Worm (Caenorhabditis elegans) whole organism, midembryonic: Measurements from ENCODE around the gene T19H12.12.

Experiments used
- T22C8.4 ChIP-seq: fragments of 200-800 bp; sonication (Bioruptor generic); IDR thresholded peaks from 2 replicates; pipeline ENCODE4 v1.3.6; 2022; ENCODE audit warnings: missing genetic modification characterization, missing compliant biosample characterization
- cog-1 ChIP-seq: sonication (generic microtip); optimal IDR thresholded peaks from 2 replicates; lab custom pipeline; 2016; ENCODE audit warnings: missing genetic modification characterization, missing compliant biosample characterization
- flt-1 ChIP-seq: fragments of 200-800 bp; sonication (Bioruptor generic); IDR thresholded peaks from 2 replicates; pipeline ENCODE4 v1.3.6; 2022; ENCODE audit warnings: missing genetic modification characterization, missing compliant biosample characterization
- med-1 ChIP-seq: sonication (generic microtip); optimal IDR thresholded peaks from 2 replicates; lab custom pipeline; 2017; ENCODE audit warnings: missing genetic modification characterization, mild to moderate bottlenecking, missing compliant biosample characterization, antibody characterized with exemption, missing genetic modification reagents; ENCODE audit not compliant: insufficient read depth
- ref-1 ChIP-seq: fragments of 200-800 bp; sonication (Bioruptor generic); conservative IDR thresholded peaks from 2 replicates; pipeline ENCODE4 v1.3.6; 2022; ENCODE audit warnings: missing genetic modification reagents, missing genetic modification characterization, missing compliant biosample characterization

DNA sequence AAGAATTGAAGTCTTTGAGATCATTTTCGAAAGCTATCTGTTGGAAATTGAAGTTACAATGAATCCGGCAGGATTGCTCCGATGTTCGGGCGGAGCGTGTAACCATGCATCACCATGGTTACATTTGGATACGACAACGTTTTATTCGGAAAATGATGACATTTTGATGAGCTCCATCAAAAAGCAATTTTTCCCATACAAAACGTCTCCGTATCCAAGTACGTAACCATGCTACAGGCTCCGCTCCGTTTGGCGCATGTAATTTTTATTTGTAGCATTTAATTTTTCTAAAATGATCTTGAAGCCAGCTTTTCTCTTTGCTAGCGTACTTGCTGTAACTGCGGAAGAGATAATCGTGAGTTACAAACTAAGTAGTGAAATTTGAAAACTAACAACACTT, 42.0 kb upstream of the T19H12.12 start, which contains the start of the genes cwp-2 and cwp-3:
- TF ChIP-seq flt-1 (GFP tag; lab: Robert Waterston, UW) (no peak), T22C8.4 (GFP tag; lab: Robert Waterston, UW) (no peak), med-1 (GFP tag; lab: Kevin White, UChicago) (no peak), ref-1 (GFP tag; lab: Robert Waterston, UW) (no peak), cog-1 (tag; lab: Kevin White, UChicago) (no peak)
